Fruit fly (Drosophila melanogaster): ENCODE measurements around the gene RpL3.

The RpL3 gene

DNA sequence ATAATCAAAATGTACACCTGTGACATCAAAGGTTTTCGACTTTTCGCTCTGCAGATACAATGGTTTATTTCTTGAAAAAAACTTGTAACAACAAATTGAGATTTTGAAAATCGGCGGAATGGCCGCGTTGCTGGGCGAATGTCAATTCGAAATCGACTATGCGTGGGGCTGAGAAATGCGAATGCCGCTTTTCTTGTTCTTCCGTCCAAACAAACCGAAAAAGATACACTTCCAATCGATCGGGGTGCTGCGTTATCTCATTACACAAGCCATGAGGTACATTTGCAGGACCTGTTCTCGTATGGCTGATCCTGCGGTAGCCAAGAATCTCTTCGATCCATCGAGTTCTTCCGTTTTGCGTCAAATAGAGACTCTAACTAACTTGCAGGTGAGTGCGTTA, 15.9 kb downstream of the RpL3 start, which contains the start of gene CG31388 (continued):
- TF ChIP-seq cas (GFP tag; IDR thresholded peaks at IDR 0.05) (no peak), nau (GFP tag; optimal IDR thresholded peaks at IDR 0.05) (no peak), CG10321 (GFP tag; IDR thresholded peaks at IDR 0.05) (no peak), CG4730 (GFP tag; IDR thresholded peaks at IDR 0.05) (no peak), tup (GFP tag; optimal IDR thresholded peaks at IDR 0.05) (no peak), CG17385 (GFP tag; optimal IDR thresholded peaks at IDR 0.05) (peak; percentile 98), aop (GFP tag; IDR thresholded peaks at IDR 0.05) (no peak), E2f2 (GFP tag; IDR thresholded peaks at IDR 0.05) (peak; percentile 93), wor (GFP tag; IDR thresholded peaks at IDR 0.05) (no peak), CG14710 (tag; optimal IDR thresholded peaks at IDR 0.05) (peak; percentile 95), jumu (GFP tag; optimal IDR thresholded peaks at IDR 0.05) (no peak), HLH4C (GFP tag; IDR thresholded peaks at IDR 0.05; ENCODE audit: partially characterized antibody) (no peak), YL-1 (GFP tag; optimal IDR thresholded peaks at IDR 0.05) (peak; percentile 63), z (GFP tag; IDR thresholded peaks at IDR 0.05) (no peak), prd (optimal IDR thresholded peaks at IDR 0.05) (no peak), prd (GFP tag; IDR thresholded peaks at IDR 0.05) (no peak), CG14667 (GFP tag; IDR thresholded peaks at IDR 0.05) (no peak), slou (GFP tag; optimal IDR thresholded peaks at IDR 0.05) (no peak), Tbp (GFP tag; optimal IDR thresholded peaks at IDR 0.05) (no peak), scrt (GFP tag; optimal IDR thresholded peaks at IDR 0.05) (no peak), Drgx (GFP tag; IDR thresholded peaks at IDR 0.05) (no peak), Scr (GFP tag; IDR thresholded peaks at IDR 0.05; ENCODE audit: partially characterized antibody) (no peak), vvl (GFP tag; IDR thresholded peaks at IDR 0.05) (no peak), HmgZ (tag; optimal IDR thresholded peaks at IDR 0.05) (peak; percentile 27), vfl (GFP tag; optimal IDR thresholded peaks at IDR 0.05) (no peak), Sry-δ (GFP tag; optimal IDR thresholded peaks at IDR 0.05) (no peak), CG13424 (tag; optimal IDR thresholded peaks at IDR 0.05) (no peak), CG9609 (GFP tag; optimal IDR thresholded peaks at IDR 0.05) (no peak), CG9437 (GFP tag; optimal IDR thresholded peaks at IDR 0.05) (no peak), pan (optimal IDR thresholded peaks at IDR 0.05) (no peak), pan (GFP tag; optimal IDR thresholded peaks at IDR 0.05 in 1 of 2, IDR thresholded peaks at IDR 0.05 in 1 of 2) (peak in 1 of 2 experiments; percentile 23), pzg (GFP tag; optimal IDR thresholded peaks at IDR 0.05) (peak; percentile 71), sens (GFP tag) (no peak), CG31365 (tag; optimal IDR thresholded peaks at IDR 0.05) (no peak), CG6689 (GFP tag; IDR thresholded peaks at IDR 0.05) (no peak), CG13287 (GFP tag; IDR thresholded peaks at IDR 0.05; ENCODE audit: partially characterized antibody) (peak; percentile 28; the same call in 1 of the 2 replicates), sim (GFP tag; IDR thresholded peaks at IDR 0.05) (no peak), fd102C (GFP tag; optimal IDR thresholded peaks at IDR 0.05) (no peak), CG11696 (GFP tag; IDR thresholded peaks at IDR 0.05) (no peak), CoRest (tag; optimal IDR thresholded peaks at IDR 0.05) (no peak), stc (GFP tag; IDR thresholded peaks at IDR 0.05) (no peak), Dbx (GFP tag; IDR thresholded peaks at IDR 0.05) (no peak), Bteb2 (GFP tag; optimal IDR thresholded peaks at IDR 0.05) (no peak), CG16815 (GFP tag; optimal IDR thresholded peaks at IDR 0.05) (no peak), CG5180 (GFP tag; optimal IDR thresholded peaks at IDR 0.05) (no peak), NfI (GFP tag; optimal IDR thresholded peaks at IDR 0.05) (no peak), Sox100B (GFP tag; optimal IDR thresholded peaks at IDR 0.05) (no peak), C15 (GFP tag; IDR thresholded peaks at IDR 0.05) (no peak), sqz (GFP tag; optimal IDR thresholded peaks at IDR 0.05) (no peak), CG10462 (GFP tag; optimal IDR thresholded peaks at IDR 0.05) (no peak), CG17359 (tag; optimal IDR thresholded peaks at IDR 0.05) (no peak), ranshi (GFP tag; IDR thresholded peaks at IDR 0.05) (no peak), lmd (GFP tag; IDR thresholded peaks at IDR 0.05) (no peak)
